Worm (Caenorhabditis elegans) whole organism, late embryonic: ENCODE measurements around the gene ddo-3.

Experiments
- K02D7.2 ChIP-seq: sonication (generic microtip); optimal IDR thresholded peaks from 2 replicates; lab custom pipeline; 2017; ENCODE audit warnings: mild to moderate bottlenecking, missing genetic modification characterization, missing compliant biosample characterization
- K09A11.1 ChIP-seq: sonication (generic microtip); optimal IDR thresholded peaks from 2 replicates; lab custom pipeline; 2017; ENCODE audit warnings: antibody characterized with exemption, mild to moderate bottlenecking, missing genetic modification characterization, missing compliant biosample characterization; ENCODE audit not compliant: insufficient read depth
- ama-1 ChIP-seq: fragments of 150-350 bp; optimal IDR thresholded peaks from 2 replicates; lab custom pipeline; 2014
- ceh-18 ChIP-seq: sonication (generic microtip); optimal IDR thresholded peaks from 2 replicates; lab custom pipeline; 2016; ENCODE audit warnings: missing genetic modification characterization, missing compliant biosample characterization
- ceh-19 ChIP-seq: fragments of 200-800 bp; sonication (Bioruptor generic); optimal IDR thresholded peaks from 2 replicates; lab custom pipeline; 2018; ENCODE audit warnings: mild to moderate bottlenecking, missing genetic modification characterization, missing compliant biosample characterization
- ceh-22 ChIP-seq: sonication (generic microtip); optimal IDR thresholded peaks from 2 replicates; lab custom pipeline; 2017; ENCODE audit warnings: missing biosample characterization, missing genetic modification characterization
- ceh-24 ChIP-seq: sonication (generic microtip); optimal IDR thresholded peaks from 2 replicates; lab custom pipeline; 2016; ENCODE audit warnings: mild to moderate bottlenecking, missing genetic modification characterization, missing compliant biosample characterization
- ceh-34 ChIP-seq: sonication (generic microtip); optimal IDR thresholded peaks from 2 replicates; lab custom pipeline; 2016; ENCODE audit warnings: mild to moderate bottlenecking, missing genetic modification characterization, missing compliant biosample characterization
- ceh-48 ChIP-seq: sonication (generic microtip); optimal IDR thresholded peaks from 2 replicates; lab custom pipeline; 2016; ENCODE audit warnings: missing genetic modification characterization, inconsistent platforms, missing compliant biosample characterization
- ceh-6 ChIP-seq: fragments of 200-800 bp; sonication (Bioruptor generic); optimal IDR thresholded peaks from 2 replicates; lab custom pipeline; 2018; ENCODE audit warnings: mild to moderate bottlenecking, missing genetic modification characterization, missing compliant biosample characterization
- ceh-9 ChIP-seq: sonication (generic microtip); optimal IDR thresholded peaks from 2 replicates; lab custom pipeline; 2016; ENCODE audit warnings: mild to moderate bottlenecking, missing genetic modification characterization, inconsistent platforms, missing compliant biosample characterization
- che-1 ChIP-seq: sonication (generic microtip); optimal IDR thresholded peaks from 2 replicates; lab custom pipeline; 2016; ENCODE audit warnings: mild to moderate bottlenecking, missing genetic modification characterization, missing compliant biosample characterization
- dmd-4 ChIP-seq: sonication (generic microtip); optimal IDR thresholded peaks from 2 replicates; lab custom pipeline; 2016; ENCODE audit warnings: borderline replicate concordance, missing genetic modification characterization, missing compliant biosample characterization
- dve-1 ChIP-seq: sonication (generic microtip); optimal IDR thresholded peaks from 2 replicates; lab custom pipeline; 2017; ENCODE audit warnings: antibody characterized with exemption, mild to moderate bottlenecking, missing genetic modification characterization, missing compliant biosample characterization
- elt-4 ChIP-seq: sonication (generic microtip); optimal IDR thresholded peaks from 2 replicates; lab custom pipeline; 2016; ENCODE audit warnings: missing genetic modification characterization, missing compliant biosample characterization
- eyg-1 ChIP-seq: sonication (generic microtip); optimal IDR thresholded peaks from 2 replicates; lab custom pipeline; 2016; ENCODE audit warnings: missing genotype, missing genetic modification characterization, missing compliant biosample characterization
- fkh-10 ChIP-seq: fragments of 150-350 bp; optimal IDR thresholded peaks from 2 replicates; lab custom pipeline; 2014; ENCODE audit warnings: missing biosample characterization, missing genetic modification reagents, missing genetic modification characterization
- fkh-6 ChIP-seq: sonication (generic microtip); optimal IDR thresholded peaks from 2 replicates; lab custom pipeline; 2016; ENCODE audit warnings: missing genetic modification characterization, missing compliant biosample characterization
- gmeb-2 ChIP-seq: sonication (generic microtip); optimal IDR thresholded peaks from 2 replicates; lab custom pipeline; 2016; ENCODE audit warnings: missing genetic modification characterization, inconsistent platforms, missing compliant biosample characterization
- hlh-15 ChIP-seq: sonication (generic microtip); optimal IDR thresholded peaks from 2 replicates; lab custom pipeline; 2016; ENCODE audit warnings: missing genetic modification characterization, missing compliant biosample characterization
- hlh-6 ChIP-seq: sonication (generic microtip); optimal IDR thresholded peaks from 2 replicates; lab custom pipeline; 2016; ENCODE audit warnings: missing genotype, missing genetic modification characterization, missing compliant biosample characterization
- hlh-8 ChIP-seq: sonication (generic microtip); optimal IDR thresholded peaks from 2 replicates; lab custom pipeline; 2016; ENCODE audit warnings: missing genotype, missing genetic modification characterization, missing compliant biosample characterization
- lin-11 ChIP-seq: fragments of 200-800 bp; sonication (Bioruptor generic); optimal IDR thresholded peaks from 2 replicates; lab custom pipeline; 2018; ENCODE audit warnings: mild to moderate bottlenecking, missing genetic modification characterization, missing compliant biosample characterization
- madf-2 ChIP-seq: sonication (generic microtip); optimal IDR thresholded peaks from 2 replicates; lab custom pipeline; 2017; ENCODE audit warnings: missing genetic modification characterization, missing compliant biosample characterization
- nhr-11 ChIP-seq: fragments of 150-350 bp; optimal IDR thresholded peaks from 2 replicates; lab custom pipeline; 2014; ENCODE audit warnings: missing biosample characterization, missing genetic modification characterization
- nhr-232 ChIP-seq: sonication (generic microtip); optimal IDR thresholded peaks from 2 replicates; lab custom pipeline; 2016; ENCODE audit warnings: missing genetic modification characterization, missing compliant biosample characterization
- npax-4 ChIP-seq: sonication (generic microtip); optimal IDR thresholded peaks from 2 replicates; lab custom pipeline; 2016; ENCODE audit warnings: missing genetic modification characterization, missing compliant biosample characterization
- pag-3 ChIP-seq: sonication (generic microtip); optimal IDR thresholded peaks from 2 replicates; lab custom pipeline; 2016; ENCODE audit warnings: missing compliant biosample characterization, missing genetic modification characterization, borderline replicate concordance
- pha-2 ChIP-seq: sonication (generic microtip); optimal IDR thresholded peaks from 2 replicates; lab custom pipeline; 2017; ENCODE audit warnings: mild to moderate bottlenecking, missing genetic modification characterization, missing compliant biosample characterization
- pha-4 ChIP-seq: fragments of 150-350 bp; optimal IDR thresholded peaks from 2 replicates; lab custom pipeline; 2018; ENCODE audit warnings: missing biosample characterization, missing genetic modification reagents, missing genetic modification characterization
- pros-1 ChIP-seq: fragments of 150-350 bp; optimal IDR thresholded peaks from 2 replicates; lab custom pipeline; 2014; ENCODE audit warnings: missing biosample characterization, missing genetic modification reagents, missing genetic modification characterization
- rnt-1 ChIP-seq: sonication (generic microtip); optimal IDR thresholded peaks from 2 replicates; lab custom pipeline; 2016; ENCODE audit warnings: missing genetic modification characterization, missing compliant biosample characterization
- sox-2 ChIP-seq: fragments of 200-800 bp; sonication (Bioruptor generic); IDR thresholded peaks from 2 replicates; pipeline ENCODE4 v1.3.6; 2022; ENCODE audit warnings: missing genetic modification reagents, missing genetic modification characterization, missing compliant biosample characterization
- sox-4 ChIP-seq: sonication (generic microtip); optimal IDR thresholded peaks from 2 replicates; lab custom pipeline; 2017; ENCODE audit warnings: mild to moderate bottlenecking, missing genetic modification characterization, inconsistent platforms, missing compliant biosample characterization
- unc-3 ChIP-seq, 2 experiments: fragments of 200-800 bp in 1 of 2; sonication (Bioruptor generic) in 1 of 2; sonication (generic microtip) in 1 of 2; conservative IDR thresholded peaks in 1 of 2; optimal IDR thresholded peaks in 1 of 2; 2 replicates each; pipeline versions ENCODE4 v1.3.6 to Lab custom; 2016 to 2022; ENCODE audit warnings: missing compliant biosample characterization in 2 of 2, missing genetic modification characterization in 2 of 2, missing genetic modification reagents in 1 of 2
- unc-42 ChIP-seq: sonication (generic microtip); optimal IDR thresholded peaks from 2 replicates; lab custom pipeline; 2016; ENCODE audit warnings: missing genotype, missing genetic modification characterization, missing compliant biosample characterization
- unc-55 ChIP-seq: sonication (generic microtip); optimal IDR thresholded peaks from 2 replicates; lab custom pipeline; 2017; ENCODE audit warnings: missing biosample characterization, missing genetic modification reagents, missing genetic modification characterization
- unc-86 ChIP-seq: sonication (generic microtip); optimal IDR thresholded peaks from 2 replicates; lab custom pipeline; 2016; ENCODE audit warnings: missing genetic modification characterization, missing compliant biosample characterization
- zip-5 ChIP-seq: sonication (generic microtip); optimal IDR thresholded peaks from 2 replicates; lab custom pipeline; 2016; ENCODE audit warnings: missing genetic modification characterization, missing compliant biosample characterization

ddo-3 gene

ce11 chrIII:6558487-6558886 is 29.2 kb upstream of the ddo-3 start, which contains the start of gene C09E7.8:
TSS of gene C09E7.8 (minus strand) at chrIII:6558587.
- TF ChIP-seq pros-1 (tag; lab: Kevin White, UChicago) (no peak), nhr-11 (tag; lab: Kevin White, UChicago) (no peak)
- TF ChIP-seq, all 69 proteins: peak for 0

- TF ChIP-seq pag-3 (tag; lab: Kevin White, UChicago) (no peak), unc-86 (tag; lab: Kevin White, UChicago) (no peak), unc-55 (GFP tag; lab: Kevin White, UChicago) (no peak), che-1 (tag; lab: Kevin White, UChicago) (no peak)
Observed at ce11 chrIII:6577159-6577558, 10.5 kb upstream of the ddo-3 start.

DNA sequence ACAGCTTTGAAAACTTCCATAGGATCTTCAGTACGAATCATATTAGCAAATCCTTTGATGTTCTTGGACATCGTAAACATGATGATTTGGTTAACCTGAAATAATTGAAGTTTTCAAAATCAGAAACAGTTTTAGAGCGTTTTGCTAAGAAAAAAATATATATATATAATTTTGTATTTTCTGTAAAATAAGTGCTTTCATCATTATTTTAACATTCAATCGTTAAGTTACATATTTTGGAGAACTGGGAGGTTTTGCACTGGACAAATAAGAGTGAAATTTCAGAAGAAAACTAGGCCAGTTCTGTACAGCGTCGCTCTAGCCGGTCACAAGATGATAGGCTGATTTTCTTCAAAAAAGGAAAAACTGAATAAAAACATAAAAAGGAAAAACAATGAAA is 9.2 kb upstream of the ddo-3 start, which contains the start of gene F27B3.6:
TSS of gene F27B3.6 (minus strand) at position 101 of the 400 bp plus-strand sequence.
- TF ChIP-seq unc-3 (GFP tag; conservative IDR thresholded peaks at IDR 0.05; lab: Robert Waterston, UW) (no peak), unc-3 (tag; optimal IDR thresholded peaks at IDR 0.05; lab: Kevin White, UChicago) (no peak), pha-2 (tag; lab: Kevin White, UChicago) (no peak), rnt-1 (no peak), pha-4 (tag; lab: Kevin White, UChicago) (no peak), nhr-232 (tag; lab: Kevin White, UChicago) (no peak), K09A11.1 (tag; lab: Kevin White, UChicago) (no peak), ceh-18 (no peak), eyg-1 (tag; lab: Kevin White, UChicago) (no peak), ceh-19 (no peak), hlh-15 (tag; lab: Kevin White, UChicago) (no peak), npax-4 (no peak), madf-2 (tag; lab: Kevin White, UChicago) (no peak), lin-11 (no peak), hlh-8 (no peak), ama-1 (no peak), hlh-6 (tag; lab: Kevin White, UChicago) (no peak), dmd-4 (no peak), sox-4 (tag; lab: Kevin White, UChicago) (no peak), elt-4 (tag; lab: Kevin White, UChicago) (no peak), fkh-6 (tag; lab: Kevin White, UChicago) (no peak)

DNA sequence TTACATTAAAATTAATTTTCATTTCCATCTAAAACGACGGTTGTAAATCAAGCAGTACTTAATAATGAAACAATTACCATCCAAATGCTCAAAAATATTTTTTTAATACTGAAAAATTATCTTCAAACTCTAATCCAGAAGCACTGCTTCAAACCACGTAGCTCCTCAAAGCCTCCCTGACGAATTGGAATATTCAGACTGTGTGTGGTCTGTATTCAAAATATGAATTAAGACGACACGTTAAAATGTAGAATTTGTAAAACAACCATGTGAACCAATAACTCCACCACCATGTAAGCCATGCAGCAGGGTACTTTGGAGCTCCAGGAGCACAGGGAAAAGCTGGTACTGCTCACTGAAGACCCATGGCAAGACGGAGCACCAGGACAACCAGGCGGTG is 8.3 kb upstream of the ddo-3 start, which contains the start of gene F27B3.8:
TSS of gene F27B3.8 (plus strand) at position 301 of the 400 bp plus-strand sequence.
- TF ChIP-seq ceh-48 (tag; lab: Kevin White, UChicago) (no peak), ceh-24 (no peak), unc-42 (tag; lab: Kevin White, UChicago) (no peak), sox-2 (GFP tag; lab: Robert Waterston, UW) (no peak), ceh-22 (tag; lab: Kevin White, UChicago) (no peak), zip-5 (tag; lab: Kevin White, UChicago) (no peak), fkh-10 (no peak), ceh-6 (GFP tag; lab: Kevin White, UChicago) (no peak), ceh-19 (no peak), ceh-34 (tag; lab: Kevin White, UChicago) (no peak), dve-1 (no peak), unc-86 (tag; lab: Kevin White, UChicago) (no peak), unc-3 (GFP tag; conservative IDR thresholded peaks at IDR 0.05; lab: Robert Waterston, UW) (no peak), unc-3 (tag; optimal IDR thresholded peaks at IDR 0.05; lab: Kevin White, UChicago) (no peak), lin-11 (no peak), ceh-9 (tag; lab: Kevin White, UChicago) (no peak), K02D7.2 (no peak), eyg-1 (tag; lab: Kevin White, UChicago) (no peak), gmeb-2 (tag; lab: Kevin White, UChicago) (no peak)
